Worm (Caenorhabditis elegans) whole organism, late embryonic: ENCODE data around the gene mrpl-41.

ENCODE experiments used
- F13H6.1 ChIP-seq: sonication (generic microtip); optimal IDR thresholded peaks from 2 replicates; lab custom pipeline; 2016; ENCODE audit warnings: missing genetic modification characterization, missing compliant biosample characterization
- T23F11.4 ChIP-seq: fragments of 200-800 bp; sonication (Bioruptor generic); optimal IDR thresholded peaks from 2 replicates; lab custom pipeline; 2018; ENCODE audit warnings: mild to moderate bottlenecking, missing genetic modification characterization, missing compliant biosample characterization
- Y22D7AL.16 ChIP-seq: sonication (generic microtip); optimal IDR thresholded peaks from 2 replicates; lab custom pipeline; 2016; ENCODE audit warnings: missing genetic modification characterization, missing compliant biosample characterization
- ahr-1 ChIP-seq: sonication (generic microtip); optimal IDR thresholded peaks from 2 replicates; lab custom pipeline; 2016; ENCODE audit warnings: missing genetic modification characterization, missing compliant biosample characterization
- ama-1 ChIP-seq: fragments of 150-350 bp; optimal IDR thresholded peaks from 2 replicates; lab custom pipeline; 2014
- ceh-22 ChIP-seq: sonication (generic microtip); optimal IDR thresholded peaks from 2 replicates; lab custom pipeline; 2017; ENCODE audit warnings: missing biosample characterization, missing genetic modification characterization
- ceh-30 ChIP-seq: fragments of 150-350 bp; optimal IDR thresholded peaks from 2 replicates; lab custom pipeline; 2014; ENCODE audit warnings: missing biosample characterization, missing genetic modification characterization
- ceh-31 ChIP-seq: sonication (generic microtip); optimal IDR thresholded peaks from 2 replicates; lab custom pipeline; 2016; ENCODE audit warnings: missing genetic modification characterization, missing compliant biosample characterization
- ceh-45 ChIP-seq: fragments of 200-800 bp; sonication (Bioruptor generic); IDR thresholded peaks from 2 replicates; pipeline ENCODE4 v1.3.6; 2022; ENCODE audit warnings: missing genetic modification reagents, missing genetic modification characterization, missing compliant biosample characterization
- ceh-48 ChIP-seq: sonication (generic microtip); optimal IDR thresholded peaks from 2 replicates; lab custom pipeline; 2016; ENCODE audit warnings: missing genetic modification characterization, inconsistent platforms, missing compliant biosample characterization
- ceh-9 ChIP-seq: sonication (generic microtip); optimal IDR thresholded peaks from 2 replicates; lab custom pipeline; 2016; ENCODE audit warnings: mild to moderate bottlenecking, missing genetic modification characterization, inconsistent platforms, missing compliant biosample characterization
- dve-1 ChIP-seq: sonication (generic microtip); optimal IDR thresholded peaks from 2 replicates; lab custom pipeline; 2017; ENCODE audit warnings: antibody characterized with exemption, mild to moderate bottlenecking, missing genetic modification characterization, missing compliant biosample characterization
- elt-2 ChIP-seq: sonication (generic microtip); optimal IDR thresholded peaks from 2 replicates; lab custom pipeline; 2016; ENCODE audit warnings: missing genetic modification reagents, missing genetic modification characterization, missing compliant biosample characterization
- elt-4 ChIP-seq: sonication (generic microtip); optimal IDR thresholded peaks from 2 replicates; lab custom pipeline; 2016; ENCODE audit warnings: missing genetic modification characterization, missing compliant biosample characterization
- eyg-1 ChIP-seq: sonication (generic microtip); optimal IDR thresholded peaks from 2 replicates; lab custom pipeline; 2016; ENCODE audit warnings: missing genotype, missing genetic modification characterization, missing compliant biosample characterization
- fkh-6 ChIP-seq: sonication (generic microtip); optimal IDR thresholded peaks from 2 replicates; lab custom pipeline; 2016; ENCODE audit warnings: missing genetic modification characterization, missing compliant biosample characterization
- hlh-13 ChIP-seq: fragments of 200-800 bp; sonication (Bioruptor generic); optimal IDR thresholded peaks from 2 replicates; lab custom pipeline; 2018; ENCODE audit warnings: mild to moderate bottlenecking, missing genetic modification characterization, missing compliant biosample characterization
- hlh-6 ChIP-seq: sonication (generic microtip); optimal IDR thresholded peaks from 2 replicates; lab custom pipeline; 2016; ENCODE audit warnings: missing genotype, missing genetic modification characterization, missing compliant biosample characterization
- hlh-8 ChIP-seq: sonication (generic microtip); optimal IDR thresholded peaks from 2 replicates; lab custom pipeline; 2016; ENCODE audit warnings: missing genotype, missing genetic modification characterization, missing compliant biosample characterization
- lin-11 ChIP-seq: fragments of 200-800 bp; sonication (Bioruptor generic); optimal IDR thresholded peaks from 2 replicates; lab custom pipeline; 2018; ENCODE audit warnings: mild to moderate bottlenecking, missing genetic modification characterization, missing compliant biosample characterization
- mec-3 ChIP-seq: sonication (generic microtip); optimal IDR thresholded peaks from 2 replicates; lab custom pipeline; 2016; ENCODE audit warnings: borderline replicate concordance, missing genetic modification characterization, missing compliant biosample characterization
- nfya-1 ChIP-seq: sonication (generic microtip); optimal IDR thresholded peaks from 2 replicates; lab custom pipeline; 2017; ENCODE audit warnings: missing genetic modification characterization, mild to moderate bottlenecking, missing compliant biosample characterization, antibody characterized with exemption, moderate library complexity
- nhr-11 ChIP-seq: fragments of 150-350 bp; optimal IDR thresholded peaks from 2 replicates; lab custom pipeline; 2014; ENCODE audit warnings: missing biosample characterization, missing genetic modification characterization
- npax-4 ChIP-seq: sonication (generic microtip); optimal IDR thresholded peaks from 2 replicates; lab custom pipeline; 2016; ENCODE audit warnings: missing genetic modification characterization, missing compliant biosample characterization
- odd-2 ChIP-seq: sonication (generic microtip); optimal IDR thresholded peaks from 2 replicates; lab custom pipeline; 2017; ENCODE audit warnings: antibody characterized with exemption, mild to moderate bottlenecking, missing genetic modification characterization, missing compliant biosample characterization
- pax-1 ChIP-seq: fragments of 150-350 bp; optimal IDR thresholded peaks from 2 replicates; lab custom pipeline; 2014; ENCODE audit warnings: missing biosample characterization, missing genetic modification characterization
- pha-4 ChIP-seq: fragments of 150-350 bp; optimal IDR thresholded peaks from 2 replicates; lab custom pipeline; 2018; ENCODE audit warnings: missing biosample characterization, missing genetic modification reagents, missing genetic modification characterization
- pros-1 ChIP-seq: fragments of 150-350 bp; optimal IDR thresholded peaks from 2 replicates; lab custom pipeline; 2014; ENCODE audit warnings: missing biosample characterization, missing genetic modification reagents, missing genetic modification characterization
- ref-2 ChIP-seq: sonication (generic microtip); optimal IDR thresholded peaks from 2 replicates; lab custom pipeline; 2016; ENCODE audit warnings: missing genetic modification characterization, missing compliant biosample characterization
- syd-9 ChIP-seq: sonication (generic microtip); optimal IDR thresholded peaks from 2 replicates; lab custom pipeline; 2016; ENCODE audit warnings: mild to moderate bottlenecking, missing genetic modification characterization, moderate library complexity, missing compliant biosample characterization
- tbx-7 ChIP-seq: sonication (generic microtip); optimal IDR thresholded peaks from 2 replicates; lab custom pipeline; 2016; ENCODE audit warnings: missing genotype, missing genetic modification characterization, missing compliant biosample characterization
- unc-3 ChIP-seq, 2 experiments: fragments of 200-800 bp in 1 of 2; sonication (Bioruptor generic) in 1 of 2; sonication (generic microtip) in 1 of 2; conservative IDR thresholded peaks in 1 of 2; optimal IDR thresholded peaks in 1 of 2; 2 replicates each; pipeline versions ENCODE4 v1.3.6 to Lab custom; 2016 to 2022; ENCODE audit warnings: missing compliant biosample characterization in 2 of 2, missing genetic modification characterization in 2 of 2, missing genetic modification reagents in 1 of 2
- unc-42 ChIP-seq: sonication (generic microtip); optimal IDR thresholded peaks from 2 replicates; lab custom pipeline; 2016; ENCODE audit warnings: missing genotype, missing genetic modification characterization, missing compliant biosample characterization
- unc-55 ChIP-seq: sonication (generic microtip); optimal IDR thresholded peaks from 2 replicates; lab custom pipeline; 2017; ENCODE audit warnings: missing biosample characterization, missing genetic modification reagents, missing genetic modification characterization
- unc-86 ChIP-seq: sonication (generic microtip); optimal IDR thresholded peaks from 2 replicates; lab custom pipeline; 2016; ENCODE audit warnings: missing genetic modification characterization, missing compliant biosample characterization
- zip-5 ChIP-seq: sonication (generic microtip); optimal IDR thresholded peaks from 2 replicates; lab custom pipeline; 2016; ENCODE audit warnings: missing genetic modification characterization, missing compliant biosample characterization

The mrpl-41 gene

DNA sequence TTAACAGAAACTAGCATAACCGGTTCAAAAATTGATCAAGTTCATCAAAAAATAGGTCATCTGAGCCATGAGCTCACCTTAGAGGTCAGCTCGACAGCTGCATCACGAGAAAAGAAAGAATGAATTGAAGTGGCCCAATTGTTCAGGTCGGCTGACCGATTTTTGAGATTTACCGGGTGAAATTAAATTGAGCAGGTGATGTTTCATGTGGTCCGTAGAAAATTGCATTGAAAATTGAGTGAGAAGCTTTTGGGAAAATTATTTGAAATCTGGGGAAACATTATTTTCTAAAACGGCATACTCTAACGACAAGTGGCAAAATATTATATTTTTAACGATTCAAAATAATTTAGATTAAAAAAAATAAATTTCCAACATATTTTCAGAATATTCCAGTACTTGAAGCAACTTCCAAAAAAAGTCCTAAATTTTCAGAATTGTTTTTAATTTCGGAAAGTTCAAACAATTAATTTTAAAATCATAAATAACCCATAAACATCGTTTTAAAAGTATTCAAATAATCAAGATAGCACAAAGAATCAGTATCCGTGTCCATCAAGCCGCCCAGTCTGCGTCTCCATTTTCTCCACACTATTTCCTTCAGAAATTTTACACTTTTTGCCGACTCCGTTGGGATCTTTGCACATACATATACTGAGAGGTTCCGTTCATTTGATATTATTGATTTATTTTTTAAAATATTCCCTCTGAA is 37.1 kb downstream of the mrpl-41 start, which contains the start of gene sgcb-1:
TSS of gene sgcb-1 (plus strand) at position 662 of the 712 bp plus-strand sequence.
- TF ChIP-seq hlh-6 (tag; lab: Kevin White, UChicago) (no peak), ref-2 (tag; lab: Kevin White, UChicago) (no peak), lin-11 (no peak), elt-2 (no peak), ceh-31 (tag; lab: Kevin White, UChicago) (no peak), elt-4 (tag; lab: Kevin White, UChicago) (no peak), Y22D7AL.16 (tag; lab: Kevin White, UChicago) (no peak), hlh-8 (tag; lab: Kevin White, UChicago) (no peak), tbx-7 (tag; lab: Kevin White, UChicago) (no peak), hlh-13 (GFP tag; lab: Kevin White, UChicago) (no peak), ceh-30 (tag; lab: Kevin White, UChicago) (no peak), dve-1 (tag; lab: Kevin White, UChicago) (no peak), nfya-1 (tag; lab: Kevin White, UChicago) (no peak), npax-4 (tag; lab: Kevin White, UChicago) (no peak)

DNA sequence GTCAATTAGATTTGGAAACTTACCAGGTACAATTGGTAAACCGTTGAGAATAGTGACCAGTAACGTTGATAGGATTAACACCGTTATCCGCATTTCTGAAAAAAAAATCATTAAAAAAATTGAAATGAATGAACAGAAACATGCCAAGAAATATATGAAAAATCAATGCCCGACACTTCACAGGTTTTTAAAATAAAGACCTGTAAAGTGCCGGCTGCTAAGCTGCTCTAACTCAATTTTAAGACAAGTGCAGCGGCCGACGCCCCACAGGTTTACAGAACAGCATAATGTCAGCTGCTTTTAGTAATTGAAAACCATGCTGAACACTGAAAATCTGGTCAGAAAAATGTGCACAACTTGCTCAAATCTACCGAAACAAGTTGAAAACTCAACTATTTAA is 43.7 kb downstream of the mrpl-41 start, which contains the start of gene cbn-1:
TSS of gene cbn-1 (minus strand) at position 101 of the 400 bp plus-strand sequence.
- TF ChIP-seq mec-3 (tag; lab: Kevin White, UChicago) (no peak), unc-86 (no peak), pros-1 (no peak), ceh-48 (tag; lab: Kevin White, UChicago) (no peak), T23F11.4 (no peak), nhr-11 (tag; lab: Kevin White, UChicago) (no peak), pax-1 (no peak), ceh-30 (tag; lab: Kevin White, UChicago) (no peak), nfya-1 (tag; lab: Kevin White, UChicago) (no peak), hlh-13 (GFP tag; lab: Kevin White, UChicago) (no peak), odd-2 (tag; lab: Kevin White, UChicago) (no peak), fkh-6 (no peak), eyg-1 (tag; lab: Kevin White, UChicago) (no peak), ceh-9 (no peak)

DNA sequence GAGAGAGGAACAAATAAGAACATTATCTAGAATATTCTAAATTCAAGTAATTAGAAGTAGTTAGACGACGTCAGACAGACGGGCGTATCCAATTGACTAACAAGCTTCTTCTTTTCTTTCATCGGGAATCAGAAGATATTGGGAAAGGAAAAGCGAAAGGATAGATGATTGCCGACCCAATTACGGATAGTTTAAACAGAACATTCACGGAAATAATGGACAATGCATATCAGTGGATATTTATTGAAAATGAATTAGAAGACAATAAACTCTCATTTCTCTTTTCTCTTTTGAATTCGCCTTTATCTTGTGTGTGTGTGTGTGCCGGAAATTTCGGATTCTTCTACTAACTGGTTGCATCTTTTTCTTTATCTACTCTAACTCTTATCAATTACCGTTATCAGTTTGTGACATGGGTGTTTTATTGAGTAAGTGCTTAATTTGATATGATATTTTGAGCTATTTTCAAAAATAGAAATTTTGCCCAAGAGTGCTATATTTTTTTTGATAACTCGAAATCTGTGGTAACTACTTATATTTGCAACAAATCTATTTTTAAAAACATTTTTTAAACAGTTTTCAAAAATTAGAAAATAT is 45.2 kb downstream of the mrpl-41 start:
- no peak for TF ChIP-seq ceh-45 (GFP tag; lab: Robert Waterston, UW)
- no peak for TF ChIP-seq ama-1 (lab: Kevin White, UChicago)
- peak; percentile 90 for TF ChIP-seq elt-2

DNA sequence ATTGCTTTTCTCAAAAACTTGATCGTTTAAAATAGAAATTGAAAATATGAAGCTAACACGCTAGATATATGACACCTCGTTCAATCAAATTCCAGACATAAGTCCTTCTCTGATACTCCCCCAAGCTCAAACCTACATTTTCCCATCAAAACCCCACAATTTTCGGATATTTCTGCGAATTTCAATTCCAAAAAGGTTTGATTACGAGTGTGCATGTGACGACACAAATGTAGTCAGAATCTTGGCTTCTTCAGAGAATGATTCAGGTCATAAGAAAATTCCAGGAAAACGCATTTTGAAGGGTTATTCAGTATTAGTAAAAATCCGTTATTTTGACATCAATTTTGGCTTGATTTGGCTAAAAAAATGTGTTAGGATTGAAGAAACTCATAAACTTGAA is 46.1 kb downstream of the mrpl-41 start:
- TF ChIP-seq eyg-1 (tag; lab: Kevin White, UChicago) (no peak), hlh-6 (tag; lab: Kevin White, UChicago) (no peak), ceh-22 (tag; lab: Kevin White, UChicago) (no peak), ahr-1 (no peak), ceh-45 (GFP tag; lab: Robert Waterston, UW) (no peak), pha-4 (no peak), hlh-8 (tag; lab: Kevin White, UChicago) (no peak), F13H6.1 (tag; lab: Kevin White, UChicago) (no peak), zip-5 (no peak), syd-9 (tag; lab: Kevin White, UChicago) (no peak), ref-2 (tag; lab: Kevin White, UChicago) (no peak), mec-3 (tag; lab: Kevin White, UChicago) (no peak), unc-55 (no peak), unc-42 (tag; lab: Kevin White, UChicago) (no peak), pax-1 (no peak), unc-3 (GFP tag; conservative IDR thresholded peaks at IDR 0.05; lab: Robert Waterston, UW) (no peak), unc-3 (tag; optimal IDR thresholded peaks at IDR 0.05; lab: Kevin White, UChicago) (no peak)
